Worm (Caenorhabditis elegans): ENCODE measurements around the gene srbc-33.

ce11 chrV:3524970-3525369 lies 40.4 kb upstream of the srbc-33 start, which contains the start of gene T24A6.7:
- TF ChIP-seq egl-27 (tag; optimal IDR thresholded peaks at IDR 0.05) (no peak), lin-11 (tag; optimal IDR thresholded peaks at IDR 0.05) (no peak), sma-3 (GFP tag; optimal IDR thresholded peaks at IDR 0.05) (no peak), ztf-11 (tag; optimal IDR thresholded peaks at IDR 0.05) (no peak), fos-1 (tag; optimal IDR thresholded peaks at IDR 0.05) (no peak), nhr-237 (tag; optimal IDR thresholded peaks at IDR 0.05) (no peak)

All from whole organism, L2 larva.